Fruit fly (Drosophila melanogaster) whole organism, embryonic: Measurements from ENCODE around the gene Pde6.

Experiments
- Aef1 ChIP-seq: fragments of 200-800 bp; sonication (Bioruptor generic); IDR thresholded peaks from 3 replicates; pipeline ENCODE4 v1.3.6; 2022; ENCODE audit warnings: missing biosample characterization, missing genetic modification characterization
- B-H2 ChIP-seq: fragments of 200-800 bp; sonication (Bioruptor generic); optimal IDR thresholded peaks from 2 replicates; lab custom pipeline; 2018; ENCODE audit warnings: missing biosample characterization, mild to moderate bottlenecking, missing genetic modification characterization
- BEAF-32 ChIP-seq: fragments of 200-800 bp; sonication (Bioruptor generic); optimal IDR thresholded peaks from 3 replicates; lab custom pipeline; 2017; ENCODE audit warnings: missing biosample characterization, missing genetic modification characterization, mild to moderate bottlenecking, moderate library complexity, missing genetic modification reagents
- BtbVII ChIP-seq: fragments of 200-800 bp; sonication (Bioruptor generic); optimal IDR thresholded peaks from 3 replicates; lab custom pipeline; 2017; ENCODE audit warnings: missing biosample characterization, mild to moderate bottlenecking, missing genetic modification characterization
- CG11247 ChIP-seq: fragments of 200-800 bp; sonication (Bioruptor generic); IDR thresholded peaks from 2 replicates; pipeline ENCODE4 v1.3.6; 2022; ENCODE audit warnings: missing biosample characterization, missing genetic modification characterization
- CG13123 ChIP-seq: fragments of 200-800 bp; sonication (Bioruptor generic); optimal IDR thresholded peaks from 2 replicates; lab custom pipeline; 2016; ENCODE audit warnings: missing biosample characterization, missing genetic modification characterization
- CG14965 ChIP-seq: fragments of 200-800 bp; sonication (Bioruptor generic); optimal IDR thresholded peaks from 2 replicates; lab custom pipeline; 2016; ENCODE audit warnings: missing biosample characterization, missing genetic modification characterization, borderline replicate concordance
- CG1603 ChIP-seq: fragments of 200-800 bp; sonication (Bioruptor generic); optimal IDR thresholded peaks from 2 replicates; lab custom pipeline; 2019; ENCODE audit warnings: missing biosample characterization, mild to moderate bottlenecking, missing genetic modification characterization, moderate library complexity
- CG17361 ChIP-seq: fragments of 200-800 bp; sonication (Bioruptor generic); IDR thresholded peaks from 3 replicates; pipeline ENCODE4 v1.3.6; 2022; ENCODE audit warnings: missing biosample characterization, missing genetic modification characterization
- CG17568 ChIP-seq: fragments of 200-800 bp; sonication (Bioruptor generic); optimal IDR thresholded peaks from 2 replicates; lab custom pipeline; 2018; ENCODE audit warnings: missing biosample characterization, mild to moderate bottlenecking, missing genetic modification characterization, moderate library complexity
- CG4730 ChIP-seq: fragments of 200-800 bp; sonication (Bioruptor generic); IDR thresholded peaks from 2 replicates; pipeline ENCODE4 v1.3.6; 2022; ENCODE audit warnings: missing biosample characterization, missing genetic modification characterization
- CG6689 ChIP-seq: fragments of 200-800 bp; sonication (Bioruptor generic); IDR thresholded peaks from 2 replicates; pipeline ENCODE4 v1.3.6; 2022; ENCODE audit warnings: missing biosample characterization, missing genetic modification characterization
- CG6791 ChIP-seq: fragments of 200-800 bp; sonication (Bioruptor generic); IDR thresholded peaks from 3 replicates; pipeline ENCODE4 v1.3.6; 2022; ENCODE audit warnings: missing biosample characterization, missing genetic modification characterization; ENCODE audit not compliant: partially characterized antibody
- CG6854 ChIP-seq: fragments of 200-800 bp; sonication (Bioruptor generic); optimal IDR thresholded peaks from 3 replicates; lab custom pipeline; 2017; ENCODE audit warnings: missing biosample characterization, mild to moderate bottlenecking, missing genetic modification characterization
- CG7745 ChIP-seq: fragments of 200-800 bp; sonication (Bioruptor generic); optimal IDR thresholded peaks from 2 replicates; lab custom pipeline; 2018; ENCODE audit warnings: missing biosample characterization, mild to moderate bottlenecking, missing genetic modification characterization, moderate library complexity
- CG8388 ChIP-seq: fragments of 200-800 bp; sonication (Bioruptor generic); optimal IDR thresholded peaks from 2 replicates; lab custom pipeline; 2019; ENCODE audit warnings: missing biosample characterization, mild to moderate bottlenecking, missing genetic modification characterization, moderate library complexity
- CG8944 ChIP-seq: fragments of 200-800 bp; sonication (Bioruptor generic); optimal IDR thresholded peaks from 3 replicates; lab custom pipeline; 2016; ENCODE audit warnings: missing biosample characterization, missing genetic modification characterization
- CG9727 ChIP-seq: fragments of 200-800 bp; sonication (Bioruptor generic); optimal IDR thresholded peaks from 3 replicates; lab custom pipeline; 2017; ENCODE audit warnings: missing biosample characterization, mild to moderate bottlenecking, missing genetic modification characterization
- CG9876 ChIP-seq: fragments of 200-800 bp; sonication (Bioruptor generic); optimal IDR thresholded peaks from 2 replicates; lab custom pipeline; 2016; ENCODE audit warnings: missing biosample characterization, missing genetic modification characterization
- Camta ChIP-seq: fragments of 200-800 bp; sonication (Bioruptor generic); optimal IDR thresholded peaks from 2 replicates; lab custom pipeline; 2016; ENCODE audit warnings: missing biosample characterization, missing genetic modification characterization
- Drgx ChIP-seq: fragments of 200-800 bp; sonication (Bioruptor generic); IDR thresholded peaks from 2 replicates; pipeline ENCODE4 v1.3.6; 2022; ENCODE audit warnings: missing biosample characterization, missing genetic modification characterization
- Elba2 ChIP-seq: fragments of 200-800 bp; sonication (Bioruptor generic); optimal IDR thresholded peaks from 3 replicates; lab custom pipeline; 2016; ENCODE audit warnings: missing biosample characterization, missing genetic modification characterization
- HLH54F ChIP-seq: fragments of 200-800 bp; sonication (Bioruptor generic); optimal IDR thresholded peaks from 3 replicates; lab custom pipeline; 2016; ENCODE audit warnings: missing biosample characterization, missing genetic modification characterization
- HLHmδ ChIP-seq: fragments of 200-800 bp; sonication (Bioruptor generic); optimal IDR thresholded peaks from 2 replicates; lab custom pipeline; 2018; ENCODE audit warnings: missing biosample characterization, mild to moderate bottlenecking, missing genetic modification characterization, moderate library complexity
- Neu2 ChIP-seq: fragments of 200-800 bp; sonication (Bioruptor generic); optimal IDR thresholded peaks from 3 replicates; lab custom pipeline; 2016; ENCODE audit warnings: missing biosample characterization, missing genetic modification characterization, borderline replicate concordance
- YL-1 ChIP-seq: fragments of 200-800 bp; sonication (Bioruptor generic); optimal IDR thresholded peaks from 3 replicates; lab custom pipeline; 2017; ENCODE audit warnings: missing biosample characterization, mild to moderate bottlenecking, missing genetic modification characterization
- ac ChIP-seq: fragments of 200-800 bp; sonication (Bioruptor generic); optimal IDR thresholded peaks from 3 replicates; lab custom pipeline; 2017; ENCODE audit warnings: missing biosample characterization, mild to moderate bottlenecking, missing genetic modification characterization
- chinmo ChIP-seq: fragments of 200-800 bp; sonication (Bioruptor generic); IDR thresholded peaks from 4 replicates; pipeline ENCODE4 v1.3.6; 2022; ENCODE audit warnings: missing biosample characterization, missing genetic modification characterization; ENCODE audit not compliant: partially characterized antibody
- chn ChIP-seq: fragments of 200-800 bp; sonication (Bioruptor generic); optimal IDR thresholded peaks from 2 replicates; lab custom pipeline; 2016; ENCODE audit warnings: missing biosample characterization, missing genetic modification characterization
- dmrt11E ChIP-seq: fragments of 200-800 bp; sonication (Bioruptor generic); optimal IDR thresholded peaks from 3 replicates; lab custom pipeline; 2018; ENCODE audit warnings: missing biosample characterization, mild to moderate bottlenecking, missing genetic modification characterization, moderate library complexity
- dysf ChIP-seq: fragments of 200-800 bp; sonication (Bioruptor generic); IDR thresholded peaks from 3 replicates; pipeline ENCODE4 v1.3.6; 2022; ENCODE audit warnings: missing biosample characterization, missing genetic modification characterization
- en ChIP-seq: fragments of 200-800 bp; sonication (Bioruptor generic); optimal IDR thresholded peaks from 2 replicates; lab custom pipeline; 2016; ENCODE audit warnings: missing biosample characterization, missing genetic modification characterization
- gfzf ChIP-seq: fragments of 200-800 bp; sonication (Bioruptor generic); optimal IDR thresholded peaks from 2 replicates; lab custom pipeline; 2016; ENCODE audit warnings: missing biosample characterization, mild to moderate bottlenecking, missing genetic modification characterization, moderate library complexity
- gsb ChIP-seq: fragments of 200-800 bp; sonication (Bioruptor generic); IDR thresholded peaks from 2 replicates; pipeline ENCODE4 v1.3.6; 2022; ENCODE audit warnings: missing biosample characterization, missing genetic modification characterization
- hbn ChIP-seq: fragments of 200-800 bp; sonication (Bioruptor generic); IDR thresholded peaks from 2 replicates; pipeline ENCODE4 v1.3.6; 2022; ENCODE audit warnings: missing biosample characterization, missing genetic modification characterization; ENCODE audit not compliant: partially characterized antibody
- kni ChIP-seq: fragments of 200-800 bp; sonication (Bioruptor generic); optimal IDR thresholded peaks from 3 replicates; lab custom pipeline; 2017; ENCODE audit warnings: mild to moderate bottlenecking, missing biosample characterization, missing genetic modification reagents, missing genetic modification characterization
- lilli ChIP-seq: fragments of 200-800 bp; sonication (Bioruptor generic); optimal IDR thresholded peaks from 3 replicates; lab custom pipeline; 2016; ENCODE audit warnings: missing biosample characterization, missing genetic modification characterization
- mam ChIP-seq: fragments of 200-800 bp; sonication (Bioruptor generic); optimal IDR thresholded peaks from 3 replicates; lab custom pipeline; 2016; ENCODE audit warnings: missing biosample characterization, missing genetic modification characterization
- mirr ChIP-seq: fragments of 200-800 bp; sonication (Bioruptor generic); optimal IDR thresholded peaks from 3 replicates; lab custom pipeline; 2018; ENCODE audit warnings: missing biosample characterization, mild to moderate bottlenecking, missing genetic modification characterization
- peb ChIP-seq: fragments of 200-800 bp; sonication (Bioruptor generic); IDR thresholded peaks from 2 replicates; pipeline ENCODE4 v1.3.6; 2022; ENCODE audit warnings: missing biosample characterization, missing genetic modification characterization
- pros ChIP-seq: fragments of 200-800 bp; sonication (Bioruptor generic); optimal IDR thresholded peaks from 3 replicates; lab custom pipeline; 2019; ENCODE audit warnings: missing biosample characterization, mild to moderate bottlenecking, missing genetic modification characterization, moderate library complexity
- ro ChIP-seq: fragments of 200-800 bp; sonication (Bioruptor generic); IDR thresholded peaks from 2 replicates; pipeline ENCODE4 v1.3.6; 2022; ENCODE audit warnings: missing biosample characterization, missing genetic modification characterization
- row ChIP-seq: fragments of 200-800 bp; sonication (Bioruptor generic); IDR thresholded peaks from 3 replicates; pipeline ENCODE4 v1.3.6; 2022; ENCODE audit warnings: missing biosample characterization, missing genetic modification characterization
- salm ChIP-seq: fragments of 200-800 bp; sonication (Bioruptor generic); optimal IDR thresholded peaks from 2 replicates; lab custom pipeline; 2018; ENCODE audit warnings: missing biosample characterization, mild to moderate bottlenecking, missing genetic modification characterization
- sim ChIP-seq: fragments of 200-800 bp; sonication (Bioruptor generic); IDR thresholded peaks from 2 replicates; pipeline ENCODE4 v1.3.6; 2022; ENCODE audit warnings: missing biosample characterization, missing genetic modification characterization
- sna ChIP-seq: fragments of 200-800 bp; sonication (Bioruptor generic); IDR thresholded peaks from 2 replicates; pipeline ENCODE4 v1.3.6; 2022; ENCODE audit warnings: missing biosample characterization, missing genetic modification characterization; ENCODE audit not compliant: partially characterized antibody
- twi ChIP-seq: fragments of 200-800 bp; optimal IDR thresholded peaks from 2 replicates; lab custom pipeline; 2019; ENCODE audit warnings: missing biosample characterization, mild to moderate bottlenecking, missing genetic modification characterization, moderate library complexity
- unc-4 ChIP-seq: fragments of 200-800 bp; sonication (Bioruptor generic); IDR thresholded peaks from 2 replicates; pipeline ENCODE4 v1.3.6; 2022; ENCODE audit warnings: missing biosample characterization, missing genetic modification characterization; ENCODE audit not compliant: partially characterized antibody
- zen ChIP-seq: fragments of 200-800 bp; sonication (Bioruptor generic); optimal IDR thresholded peaks from 3 replicates; lab custom pipeline; 2018; ENCODE audit warnings: missing biosample characterization, mild to moderate bottlenecking, missing genetic modification characterization, moderate library complexity

Gene Pde6

dm6 chr3R:14574962-14575717, 17.0 kb upstream of the Pde6 start (continued):
- TF ChIP-seq CG4730 (GFP tag; lab: Robert Waterston, UW) (peak; percentile 63), Neu2 (GFP tag; lab: Kevin White, UChicago) (no peak), sim (GFP tag; lab: Robert Waterston, UW) (no peak), zen (tag; lab: Kevin White, UChicago) (peak; percentile 61), ac (GFP tag; lab: Kevin White, UChicago) (no peak), ro (GFP tag; lab: Robert Waterston, UW) (no peak), BtbVII (GFP tag; lab: Kevin White, UChicago) (peak; percentile 31), chinmo (GFP tag; lab: Robert Waterston, UW) (no peak), CG8388 (GFP tag; lab: Kevin White, UChicago) (peak; percentile 75), dmrt11E (tag; lab: Kevin White, UChicago) (peak; percentile 71), B-H2 (no peak), CG17568 (GFP tag; lab: Kevin White, UChicago) (no peak), Camta (peak; percentile 70), lilli (GFP tag; lab: Kevin White, UChicago) (peak; percentile 74), Drgx (GFP tag; lab: Robert Waterston, UW) (peak; percentile 38), mam (GFP tag; lab: Kevin White, UChicago) (peak; percentile 59), HLHmδ (GFP tag; lab: Kevin White, UChicago) (no peak), CG9876 (GFP tag; lab: Kevin White, UChicago) (no peak), CG11247 (peak; percentile 53; the same call in 1 of the 2 replicates), CG14965 (GFP tag; lab: Kevin White, UChicago) (no peak), row (peak; percentile 80), gfzf (GFP tag; lab: Kevin White, UChicago) (no peak), CG1603 (tag; lab: Kevin White, UChicago) (peak; percentile 16), hbn (GFP tag; lab: Robert Waterston, UW) (no peak; the same call in 1 of the 2 replicates), Elba2 (GFP tag; lab: Kevin White, UChicago) (peak; percentile 10), sna (no peak), Aef1 (GFP tag; lab: Robert Waterston, UW) (peak; percentile 43; the same call in 1 of the 3 replicates), kni (GFP tag; lab: Kevin White, UChicago) (peak; percentile 18), CG9727 (peak; percentile 86), twi (tag; lab: Kevin White, UChicago) (peak; percentile 44), chn (GFP tag; lab: Kevin White, UChicago) (peak; percentile 54), salm (tag; lab: Kevin White, UChicago) (no peak), HLH54F (peak; percentile 52), unc-4 (GFP tag; lab: Robert Waterston, UW) (no peak), gsb (GFP tag; lab: Robert Waterston, UW) (no peak), en (GFP tag; lab: Kevin White, UChicago) (no peak), CG7745 (no peak), BEAF-32 (GFP tag; lab: Kevin White, UChicago) (peak; percentile 57), mirr (GFP tag; lab: Kevin White, UChicago) (no peak), dysf (GFP tag; lab: Robert Waterston, UW) (peak; percentile 77), CG13123 (peak; percentile 60), CG6689 (GFP tag; lab: Robert Waterston, UW) (peak; percentile 72), CG17361 (GFP tag; lab: Robert Waterston, UW) (peak; percentile 90), pros (GFP tag; lab: Kevin White, UChicago) (no peak), CG8944 (GFP tag; lab: Kevin White, UChicago) (peak; percentile 35), CG6791 (GFP tag; lab: Robert Waterston, UW) (no peak), YL-1 (GFP tag; lab: Kevin White, UChicago) (peak; percentile 53), peb (GFP tag; lab: Robert Waterston, UW) (0 out of 2 replicates have a peak, but pooled peaks have one; percentile 18), CG6854 (GFP tag; lab: Kevin White, UChicago) (no peak)
